Worm (Caenorhabditis elegans): ENCODE measurements around the gene F48G7.4.

DNA sequence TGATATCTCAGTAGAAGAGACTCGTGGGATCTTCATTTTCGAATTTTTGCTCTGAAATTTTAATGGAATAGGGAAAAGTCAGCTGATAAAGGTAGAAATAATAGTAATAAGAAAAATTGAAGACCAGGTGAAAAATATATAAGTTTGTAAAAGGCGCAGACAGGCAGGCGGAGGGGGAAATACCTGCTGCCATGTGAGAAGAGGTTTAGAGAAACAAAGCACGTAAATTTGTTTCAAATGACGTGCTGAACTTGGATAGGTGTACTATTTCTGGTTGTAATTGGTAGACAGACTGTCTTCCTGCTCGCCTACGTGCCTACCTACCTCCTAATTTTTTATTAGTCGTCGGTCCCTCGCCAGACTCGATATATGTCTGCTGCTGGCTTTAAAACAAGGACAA, 48.2 kb downstream of the F48G7.4 start, which contains the start of gene nhr-180:
- no peak for TF ChIP-seq nhr-12 (tag; optimal IDR thresholded peaks at IDR 0.05)
- no peak for TF ChIP-seq nhr-28 (tag; optimal IDR thresholded peaks at IDR 0.05)
- no peak for TF ChIP-seq unc-62 (GFP tag; optimal IDR thresholded peaks at IDR 0.05)
- TF ChIP-seq nhr-47 (tag; optimal IDR thresholded peaks at IDR 0.05): no peak
- TF ChIP-seq ceh-82 (tag; optimal IDR thresholded peaks at IDR 0.05): no peak
- TF ChIP-seq snpc-4 (tag; optimal IDR thresholded peaks at IDR 0.05): no peak
- no peak for TF ChIP-seq efl-1 (optimal IDR thresholded peaks at IDR 0.05)
- no peak for TF ChIP-seq efl-1 (GFP tag; optimal IDR thresholded peaks at IDR 0.05 in 1 of 2)

Data from whole organism, L1 larva.